Worm (Caenorhabditis elegans) whole organism, late embryonic: ENCODE results near the gene ZK1236.1.

Experiments used
- F13H6.1 ChIP-seq: sonication (generic microtip); optimal IDR thresholded peaks from 2 replicates; lab custom pipeline; 2016; ENCODE audit warnings: missing genetic modification characterization, missing compliant biosample characterization
- K09A11.1 ChIP-seq: sonication (generic microtip); optimal IDR thresholded peaks from 2 replicates; lab custom pipeline; 2017; ENCODE audit warnings: antibody characterized with exemption, mild to moderate bottlenecking, missing genetic modification characterization, missing compliant biosample characterization; ENCODE audit not compliant: insufficient read depth
- ama-1 ChIP-seq: fragments of 150-350 bp; optimal IDR thresholded peaks from 2 replicates; lab custom pipeline; 2014
- ceh-31 ChIP-seq: sonication (generic microtip); optimal IDR thresholded peaks from 2 replicates; lab custom pipeline; 2016; ENCODE audit warnings: missing genetic modification characterization, missing compliant biosample characterization
- elt-2 ChIP-seq: sonication (generic microtip); optimal IDR thresholded peaks from 2 replicates; lab custom pipeline; 2016; ENCODE audit warnings: missing genetic modification reagents, missing genetic modification characterization, missing compliant biosample characterization
- fax-1 ChIP-seq: sonication (generic microtip); optimal IDR thresholded peaks from 2 replicates; lab custom pipeline; 2016; ENCODE audit warnings: missing genotype, missing genetic modification characterization, missing compliant biosample characterization
- hlh-13 ChIP-seq: fragments of 200-800 bp; sonication (Bioruptor generic); optimal IDR thresholded peaks from 2 replicates; lab custom pipeline; 2018; ENCODE audit warnings: mild to moderate bottlenecking, missing genetic modification characterization, missing compliant biosample characterization
- hlh-8 ChIP-seq: sonication (generic microtip); optimal IDR thresholded peaks from 2 replicates; lab custom pipeline; 2016; ENCODE audit warnings: missing genotype, missing genetic modification characterization, missing compliant biosample characterization
- lin-11 ChIP-seq: fragments of 200-800 bp; sonication (Bioruptor generic); optimal IDR thresholded peaks from 2 replicates; lab custom pipeline; 2018; ENCODE audit warnings: mild to moderate bottlenecking, missing genetic modification characterization, missing compliant biosample characterization
- odd-2 ChIP-seq: sonication (generic microtip); optimal IDR thresholded peaks from 2 replicates; lab custom pipeline; 2017; ENCODE audit warnings: antibody characterized with exemption, mild to moderate bottlenecking, missing genetic modification characterization, missing compliant biosample characterization
- pqm-1 ChIP-seq: sonication (generic microtip); optimal IDR thresholded peaks from 2 replicates; lab custom pipeline; 2016; ENCODE audit warnings: missing genetic modification characterization, missing compliant biosample characterization
- unc-55 ChIP-seq: sonication (generic microtip); optimal IDR thresholded peaks from 2 replicates; lab custom pipeline; 2017; ENCODE audit warnings: missing biosample characterization, missing genetic modification reagents, missing genetic modification characterization

DNA sequence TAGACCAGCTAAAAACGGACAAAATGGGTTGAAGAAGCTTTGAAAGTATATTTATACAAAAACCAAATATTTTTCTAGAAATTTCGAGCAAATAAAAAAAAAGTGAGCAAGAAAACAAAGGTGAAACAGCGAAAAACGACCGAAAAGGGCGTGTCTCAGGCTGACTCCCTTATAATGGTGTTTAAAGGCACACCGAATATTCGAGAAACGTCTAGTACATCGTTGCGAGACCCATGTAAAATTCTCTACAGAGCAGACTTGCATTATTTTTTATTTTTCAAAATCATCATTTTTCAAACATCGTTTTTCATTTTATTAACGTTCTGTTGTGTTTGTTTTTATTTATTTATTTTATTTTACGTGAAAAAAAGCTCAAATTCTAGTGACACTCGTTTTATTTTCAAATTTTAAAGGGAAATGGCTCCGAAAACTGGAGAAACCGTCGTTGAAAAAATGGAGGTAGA, 17.9 kb downstream of the ZK1236.1 start, which contains the start of gene rpn-3:
- TF ChIP-seq elt-2 (tag; lab: Kevin White, UChicago) (peak; percentile 34), hlh-13 (GFP tag; lab: Kevin White, UChicago) (no peak), odd-2 (no peak), ama-1 (lab: Kevin White, UChicago) (no peak), unc-55 (GFP tag; lab: Kevin White, UChicago) (peak; percentile 94), fax-1 (no peak), hlh-8 (tag; lab: Kevin White, UChicago) (peak; percentile 8), ceh-31 (tag; lab: Kevin White, UChicago) (peak; percentile 88), F13H6.1 (tag; lab: Kevin White, UChicago) (peak; percentile 22), K09A11.1 (tag; lab: Kevin White, UChicago) (peak; percentile 68), pqm-1 (peak; percentile 7), lin-11 (tag; lab: Kevin White, UChicago) (no peak)
